Worm (Caenorhabditis elegans) whole organism, L3 larva: Measurements from ENCODE around the gene ins-7.

Experiments
- ama-1 ChIP-seq: fragments of 150-350 bp; optimal IDR thresholded peaks from 2 replicates; lab custom pipeline; 2018
- ceh-9 ChIP-seq: sonication (generic microtip); optimal IDR thresholded peaks from 2 replicates; lab custom pipeline; 2018; ENCODE audit warnings: missing biosample characterization, missing genetic modification characterization
- elt-1 ChIP-seq: fragments of 150-350 bp; optimal IDR thresholded peaks from 2 replicates; lab custom pipeline; 2014; ENCODE audit warnings: missing biosample characterization, missing genetic modification characterization
- hmg-11 ChIP-seq: sonication (generic microtip); optimal IDR thresholded peaks from 2 replicates; lab custom pipeline; 2016; ENCODE audit warnings: missing genetic modification characterization, missing compliant biosample characterization
- nhr-11 ChIP-seq: fragments of 150-350 bp; optimal IDR thresholded peaks from 2 replicates; lab custom pipeline; 2014; ENCODE audit warnings: missing biosample characterization, missing genetic modification characterization
- pha-4 ChIP-seq: fragments of 150-350 bp; optimal IDR thresholded peaks from 2 replicates; lab custom pipeline; 2014; ENCODE audit warnings: missing biosample characterization, missing genetic modification reagents, missing genetic modification characterization
- sea-2 ChIP-seq: fragments of 150-350 bp; sonication (generic microtip); optimal IDR thresholded peaks from 4 replicates; lab custom pipeline; 2014; ENCODE audit warnings: missing biosample characterization, missing genetic modification reagents, missing genetic modification characterization
- skn-1 ChIP-seq: fragments of 150-350 bp; optimal IDR thresholded peaks from 2 replicates; lab custom pipeline; 2014; ENCODE audit warnings: missing biosample characterization, missing genetic modification characterization
- tbx-2 ChIP-seq: sonication (generic microtip); optimal IDR thresholded peaks from 2 replicates; lab custom pipeline; 2016; ENCODE audit warnings: mild to moderate bottlenecking, missing genetic modification characterization, missing compliant biosample characterization
- unc-62 ChIP-seq: fragments of 150-350 bp; sonication (generic microtip); optimal IDR thresholded peaks from 4 replicates; lab custom pipeline; 2014; ENCODE audit warnings: missing biosample characterization, missing genetic modification reagents, missing genetic modification characterization
- ztf-4 ChIP-seq: fragments of 150-350 bp; optimal IDR thresholded peaks from 2 replicates; lab custom pipeline; 2014; ENCODE audit warnings: missing biosample characterization, missing genetic modification characterization

ce11 chrIV:9712782-9713181, 30.1 kb upstream of the ins-7 start, which contains the start of gene K01H12.4:
- no peak for TF ChIP-seq pha-4 (tag; lab: Kevin White, UChicago)
- TF ChIP-seq tbx-2 (tag; lab: Kevin White, UChicago): no peak
- TF ChIP-seq unc-62: no peak
- no peak for TF ChIP-seq nhr-11 (tag; lab: Kevin White, UChicago)
- no peak for TF ChIP-seq ztf-4 (tag; lab: Kevin White, UChicago)
- TF ChIP-seq hmg-11 (tag; lab: Kevin White, UChicago): no peak
- TF ChIP-seq elt-1: no peak
- no peak for TF ChIP-seq ama-1 (lab: Kevin White, UChicago)
- no peak for TF ChIP-seq skn-1
- no peak for TF ChIP-seq ceh-9
- TF ChIP-seq sea-2 (GFP tag; lab: Kevin White, UChicago): no peak
